Worm (Caenorhabditis elegans) whole organism, L2 larva: ENCODE measurements around the gene tofu-7.

Experiments used
- ama-1 ChIP-seq: fragments of 150-350 bp; optimal IDR thresholded peaks from 2 replicates; lab custom pipeline; 2018; ENCODE audit warnings: inconsistent platforms
- egl-27 ChIP-seq: sonication (generic microtip); optimal IDR thresholded peaks from 3 replicates; lab custom pipeline; 2017; ENCODE audit warnings: missing biosample characterization, missing genetic modification reagents, missing genetic modification characterization
- fos-1 ChIP-seq: fragments of 150-350 bp; optimal IDR thresholded peaks from 2 replicates; lab custom pipeline; 2014; ENCODE audit warnings: missing biosample characterization, missing genetic modification characterization
- lin-39 ChIP-seq: fragments of 150-350 bp; optimal IDR thresholded peaks from 2 replicates; lab custom pipeline; 2014; ENCODE audit warnings: missing biosample characterization, missing genetic modification reagents, missing genetic modification characterization
- lsy-2 ChIP-seq, 2 experiments: fragments of 150-350 bp in 1 of 2; sonication (generic microtip) in 1 of 2; optimal IDR thresholded peaks; 2 replicates each; lab custom pipeline; 2014 to 2017; ENCODE audit warnings: missing biosample characterization in 2 of 2, missing genetic modification characterization in 2 of 2
- nhr-11 ChIP-seq: fragments of 150-350 bp; optimal IDR thresholded peaks from 2 replicates; lab custom pipeline; 2014; ENCODE audit warnings: missing biosample characterization, missing genetic modification characterization
- nhr-21 ChIP-seq: fragments of 150-350 bp; optimal IDR thresholded peaks from 2 replicates; lab custom pipeline; 2014; ENCODE audit warnings: missing biosample characterization, missing genetic modification characterization
- snpc-4 ChIP-seq: fragments of 150-350 bp; optimal IDR thresholded peaks from 2 replicates; lab custom pipeline; 2014; ENCODE audit warnings: missing biosample characterization, missing genetic modification characterization

DNA sequence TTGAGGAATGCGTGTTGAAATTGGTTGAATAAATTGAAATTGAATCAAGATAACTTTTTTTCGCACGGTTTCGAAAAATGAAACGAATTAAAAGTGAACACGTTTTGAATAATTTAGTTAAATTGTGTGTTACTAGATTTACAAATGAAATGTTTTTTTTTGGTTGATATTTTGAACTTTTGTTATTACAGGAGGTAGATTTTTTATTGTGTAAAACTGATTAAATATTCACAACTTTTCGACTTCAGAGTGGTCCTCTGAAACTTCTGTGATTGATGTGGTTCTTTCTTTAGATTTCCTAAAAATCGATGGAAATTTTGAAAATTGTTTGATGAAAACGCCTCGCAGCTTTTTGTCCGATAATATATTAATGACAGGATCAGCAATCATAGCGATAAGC is 8.4 kb downstream of the tofu-7 start, which contains the start of gene ZK418.13:
- no peak for TF ChIP-seq nhr-11 (tag; lab: Kevin White, UChicago)
- TF ChIP-seq ama-1, result no peak
- TF ChIP-seq fos-1 (tag; lab: Kevin White, UChicago), result no peak
- TF ChIP-seq egl-27 (tag; lab: Kevin White, UChicago), result no peak
- TF ChIP-seq nhr-21 (tag; lab: Kevin White, UChicago), result no peak
- no peak for TF ChIP-seq lsy-2 (tag; optimal IDR thresholded peaks at IDR 0.05; lab: Kevin White, UChicago)
- TF ChIP-seq snpc-4 (tag; lab: Kevin White, UChicago), result no peak
- TF ChIP-seq lin-39 (tag; lab: Kevin White, UChicago), result no peak
